Worm (Caenorhabditis elegans): ENCODE measurements around the gene F09C12.2.

The F09C12.2 gene

DNA sequence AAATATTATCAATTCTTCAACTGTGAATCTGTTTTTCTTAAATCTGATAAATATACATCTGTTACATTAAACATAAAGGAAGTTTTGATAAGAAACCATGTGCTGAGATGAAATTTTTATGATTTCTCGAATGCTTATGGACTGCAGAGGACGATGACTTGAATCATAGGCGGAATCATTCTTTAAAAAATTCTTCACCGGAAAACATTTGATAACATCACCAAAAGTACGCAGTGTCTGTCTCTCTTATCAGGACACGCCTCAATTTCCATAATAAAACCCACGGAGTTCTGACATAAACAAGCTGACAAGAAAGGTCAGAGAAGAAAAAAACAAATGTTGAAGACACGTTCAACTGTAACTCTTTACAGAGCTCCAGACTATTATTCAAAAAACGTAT, at the start of gene F09C12.2:
Gene F09C12.2 (plus strand): TSS at position 320 of the 400 bp plus-strand sequence.
- TF ChIP-seq hmbx-1 (tag; optimal IDR thresholded peaks at IDR 0.05) (no peak), aly-1 (tag; optimal IDR thresholded peaks at IDR 0.05) (no peak), ets-7 (tag; optimal IDR thresholded peaks at IDR 0.05) (no peak), flt-1 (GFP tag; IDR thresholded peaks at IDR 0.05) (no peak), sea-1 (GFP tag; conservative IDR thresholded peaks at IDR 0.05) (no peak), F13C5.2 (tag; optimal IDR thresholded peaks at IDR 0.05) (no peak), ceh-36 (tag; optimal IDR thresholded peaks at IDR 0.05) (no peak)

DNA sequence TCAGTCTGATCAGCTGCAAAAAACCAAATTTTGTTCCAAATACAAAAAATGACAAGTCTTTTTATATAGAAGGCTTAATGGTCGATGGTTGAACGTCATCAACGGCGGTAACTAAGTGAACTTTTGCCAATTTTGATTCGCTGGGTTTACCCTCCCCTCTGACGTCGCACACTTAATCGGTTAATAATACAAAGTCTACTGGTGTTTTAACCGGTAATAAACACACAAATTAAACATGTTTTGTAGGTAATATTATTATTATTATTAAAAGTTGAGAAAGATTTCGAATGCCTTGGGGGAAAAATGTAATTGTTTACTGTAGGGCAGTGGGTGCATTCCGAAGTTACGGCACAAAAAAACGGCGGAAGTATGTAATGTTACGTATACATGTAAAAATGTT, 49.1 kb upstream of the F09C12.2 start, which contains the start of gene pho-12:
Gene pho-12 (minus strand): TSS at position 101 of the 400 bp plus-strand sequence.
- TF ChIP-seq flt-1 (GFP tag; IDR thresholded peaks at IDR 0.05) (no peak), tra-4 (tag; optimal IDR thresholded peaks at IDR 0.05) (no peak)

ce11 chrII:5061794-5062368, 47.9 kb upstream of the F09C12.2 start, which contains the start of gene smc-5:
Gene smc-5 (plus strand): TSS chrII:5062125.
- peak; percentile 43 for TF ChIP-seq F13C5.2 (tag; optimal IDR thresholded peaks at IDR 0.05)
- TF ChIP-seq hmbx-1 (tag; optimal IDR thresholded peaks at IDR 0.05) = no peak
- peak; percentile 46; the same call in 1 of the 2 replicates for TF ChIP-seq pes-1 (GFP tag; IDR thresholded peaks at IDR 0.05)
- no peak for TF ChIP-seq tbx-37 (GFP tag; conservative IDR thresholded peaks at IDR 0.05)

DNA sequence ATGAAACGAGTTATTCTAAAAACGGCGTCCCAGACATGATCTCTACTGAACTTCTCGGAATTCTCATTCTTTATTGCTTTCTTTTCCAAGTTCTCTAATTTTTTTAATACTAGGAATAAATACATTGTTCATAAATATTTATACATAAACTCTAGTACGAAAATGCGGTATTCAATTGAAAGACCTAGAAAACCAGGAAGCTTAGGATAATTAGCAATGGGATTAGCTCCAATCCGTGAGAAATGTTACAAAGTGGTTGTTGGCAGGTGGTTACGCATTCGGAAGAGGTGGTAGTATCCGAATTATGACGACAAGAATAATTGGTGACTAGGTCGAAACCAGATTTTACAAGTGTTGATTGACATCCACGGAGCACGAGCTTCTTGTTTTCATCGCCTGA, 42.8 kb upstream of the F09C12.2 start:
- TF ChIP-seq hmg-4 (GFP tag; optimal IDR thresholded peaks at IDR 0.05) = no peak
- no peak for TF ChIP-seq aly-1 (tag; optimal IDR thresholded peaks at IDR 0.05)
- no peak for TF ChIP-seq ets-7 (tag; optimal IDR thresholded peaks at IDR 0.05)

DNA sequence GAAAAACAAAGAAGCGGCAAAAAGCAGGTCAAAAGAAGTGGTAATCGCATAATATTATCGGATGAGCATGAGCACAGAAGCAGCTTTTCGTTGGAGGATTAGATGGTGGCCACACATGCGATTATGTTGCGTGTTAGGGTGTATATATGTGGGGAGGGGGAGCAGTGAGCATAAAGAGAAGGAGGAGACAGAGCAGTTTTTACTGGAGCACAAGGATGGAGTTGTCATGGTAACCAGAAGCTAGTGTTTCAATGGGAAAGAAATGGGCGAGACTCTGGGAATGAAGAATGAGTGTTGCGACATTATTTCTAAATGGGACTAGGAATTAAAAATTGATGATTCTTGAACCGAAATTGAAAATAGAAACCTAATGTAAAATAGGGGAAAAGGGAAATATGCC, 41.9 kb upstream of the F09C12.2 start, which contains the start of gene C27A2.8:
Gene C27A2.8 (minus strand): TSS at position 117 of the 400 bp plus-strand sequence.
- TF ChIP-seq tbx-11 (GFP tag; IDR thresholded peaks at IDR 0.05) = no peak
- TF ChIP-seq aly-1 (tag; optimal IDR thresholded peaks at IDR 0.05) = peak; percentile 10

DNA sequence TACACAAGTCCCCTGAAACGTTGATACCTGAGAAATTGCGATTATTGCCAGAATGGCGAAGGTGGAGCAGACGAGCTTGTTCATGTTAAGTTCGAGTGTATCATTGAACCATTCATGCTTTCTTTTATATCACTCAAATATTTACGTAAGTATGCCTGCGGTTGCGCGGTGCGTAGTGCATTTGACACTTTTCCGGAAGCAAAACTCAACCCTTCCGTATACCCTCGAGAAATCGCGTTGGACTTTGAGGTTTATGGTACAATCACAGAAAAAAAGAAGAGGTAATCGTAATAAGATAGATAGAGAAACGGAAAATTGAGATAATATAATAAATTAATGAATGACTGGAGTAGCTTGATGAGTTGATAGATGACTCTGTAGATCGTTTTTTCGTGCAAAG, 40.3 kb upstream of the F09C12.2 start, which contains the start of gene idpb-2:
Gene idpb-2 (minus strand): TSS at position 101 of the 400 bp plus-strand sequence.
- TF ChIP-seq flt-1 (GFP tag; IDR thresholded peaks at IDR 0.05) (no peak), ceh-13 (GFP tag; optimal IDR thresholded peaks at IDR 0.05) (no peak), hmg-4 (GFP tag; optimal IDR thresholded peaks at IDR 0.05) (no peak), tra-4 (tag; optimal IDR thresholded peaks at IDR 0.05) (no peak), F13C5.2 (tag; optimal IDR thresholded peaks at IDR 0.05) (no peak), scrt-1 (GFP tag; IDR thresholded peaks at IDR 0.05) (no peak), ets-7 (tag; optimal IDR thresholded peaks at IDR 0.05) (no peak), B0310.2 (tag; optimal IDR thresholded peaks at IDR 0.05) (no peak), hnd-1 (tag; optimal IDR thresholded peaks at IDR 0.05) (no peak), ama-1 (optimal IDR thresholded peaks at IDR 0.05) (no peak), hmbx-1 (tag; optimal IDR thresholded peaks at IDR 0.05) (no peak), ceh-36 (tag; optimal IDR thresholded peaks at IDR 0.05) (no peak), tbx-11 (GFP tag; IDR thresholded peaks at IDR 0.05) (no peak)

- TF ChIP-seq scrt-1 (GFP tag; IDR thresholded peaks at IDR 0.05) = no peak
- TF ChIP-seq tbx-11 (GFP tag; IDR thresholded peaks at IDR 0.05) = no peak
- no peak for TF ChIP-seq B0310.2 (tag; optimal IDR thresholded peaks at IDR 0.05)
- TF ChIP-seq F13C5.2 (tag; optimal IDR thresholded peaks at IDR 0.05) = no peak
- no peak for TF ChIP-seq ama-1 (optimal IDR thresholded peaks at IDR 0.05)
- no peak for TF ChIP-seq ceh-36 (tag; optimal IDR thresholded peaks at IDR 0.05)
- TF ChIP-seq ceh-13 (GFP tag; optimal IDR thresholded peaks at IDR 0.05) = no peak
- no peak for TF ChIP-seq pes-1 (GFP tag; IDR thresholded peaks at IDR 0.05)
These were observed 38.5 kb upstream of the F09C12.2 start, which contains the start of gene C27A2.7 for ce11 chrII:5071265-5071664. Gene C27A2.7 (minus strand): TSS chrII:5071365.

- TF ChIP-seq tbx-37 (GFP tag; conservative IDR thresholded peaks at IDR 0.05) = no peak
- TF ChIP-seq hmg-4 (GFP tag; optimal IDR thresholded peaks at IDR 0.05) = no peak
- TF ChIP-seq tbx-11 (GFP tag; IDR thresholded peaks at IDR 0.05) = no peak
- TF ChIP-seq scrt-1 (GFP tag; IDR thresholded peaks at IDR 0.05) = no peak
- no peak for TF ChIP-seq flt-1 (GFP tag; IDR thresholded peaks at IDR 0.05)
- TF ChIP-seq F13C5.2 (tag; optimal IDR thresholded peaks at IDR 0.05) = no peak
- TF ChIP-seq hmbx-1 (tag; optimal IDR thresholded peaks at IDR 0.05) = no peak
- TF ChIP-seq hnd-1 (tag; optimal IDR thresholded peaks at IDR 0.05) = no peak
- TF ChIP-seq sea-1 (GFP tag; conservative IDR thresholded peaks at IDR 0.05) = no peak
- TF ChIP-seq ama-1 (optimal IDR thresholded peaks at IDR 0.05) = no peak
- no peak for TF ChIP-seq ceh-36 (tag; optimal IDR thresholded peaks at IDR 0.05)
- no peak for TF ChIP-seq ets-7 (tag; optimal IDR thresholded peaks at IDR 0.05)
- no peak for TF ChIP-seq B0310.2 (tag; optimal IDR thresholded peaks at IDR 0.05)
- no peak for TF ChIP-seq tra-4 (tag; optimal IDR thresholded peaks at IDR 0.05)
- no peak for TF ChIP-seq pes-1 (GFP tag; IDR thresholded peaks at IDR 0.05)
- no peak for TF ChIP-seq ceh-13 (GFP tag; optimal IDR thresholded peaks at IDR 0.05)
These were observed 28.5 kb upstream of the F09C12.2 start, which contains the start of gene dsh-2 for ce11 chrII:5081124-5081913. Gene dsh-2 (minus strand): TSS chrII:5081174.
